Worm (Caenorhabditis elegans) whole organism, early embryonic: ENCODE measurements around the gene srt-40.

Experiments
- B0310.2 ChIP-seq: sonication (generic microtip); optimal IDR thresholded peaks from 2 replicates; lab custom pipeline; 2016; ENCODE audit warnings: mild to moderate bottlenecking, missing genetic modification characterization, missing compliant biosample characterization
- F13C5.2 ChIP-seq: sonication (generic microtip); optimal IDR thresholded peaks from 2 replicates; lab custom pipeline; 2017; ENCODE audit warnings: mild to moderate bottlenecking, missing genetic modification characterization, inconsistent platforms, missing compliant biosample characterization
- aly-1 ChIP-seq: sonication (generic microtip); optimal IDR thresholded peaks from 2 replicates; lab custom pipeline; 2016; ENCODE audit warnings: missing genetic modification characterization, missing compliant biosample characterization
- ama-1 ChIP-seq: fragments of 150-350 bp; optimal IDR thresholded peaks from 2 replicates; lab custom pipeline; 2014
- ceh-13 ChIP-seq: fragments of 200-800 bp; sonication (Bioruptor generic); optimal IDR thresholded peaks from 2 replicates; lab custom pipeline; 2018; ENCODE audit warnings: mild to moderate bottlenecking, missing genetic modification characterization, missing compliant biosample characterization
- ceh-36 ChIP-seq: sonication (generic microtip); optimal IDR thresholded peaks from 2 replicates; lab custom pipeline; 2016; ENCODE audit warnings: missing genetic modification characterization, inconsistent platforms, missing compliant biosample characterization
- ets-7 ChIP-seq: sonication (generic microtip); optimal IDR thresholded peaks from 2 replicates; lab custom pipeline; 2016; ENCODE audit warnings: missing genotype, missing genetic modification characterization, missing compliant biosample characterization
- flt-1 ChIP-seq: fragments of 200-800 bp; sonication (Bioruptor generic); IDR thresholded peaks from 2 replicates; pipeline ENCODE4 v1.3.6; 2022; ENCODE audit warnings: missing genetic modification characterization, missing compliant biosample characterization
- hmbx-1 ChIP-seq: sonication (generic microtip); optimal IDR thresholded peaks from 2 replicates; lab custom pipeline; 2016; ENCODE audit warnings: mild to moderate bottlenecking, missing genetic modification characterization, missing compliant biosample characterization
- hmg-4 ChIP-seq: fragments of 200-800 bp; sonication (Bioruptor generic); optimal IDR thresholded peaks from 2 replicates; lab custom pipeline; 2018; ENCODE audit warnings: mild to moderate bottlenecking, missing genetic modification characterization, missing compliant biosample characterization
- hnd-1 ChIP-seq: sonication (generic microtip); optimal IDR thresholded peaks from 2 replicates; lab custom pipeline; 2016; ENCODE audit warnings: missing genetic modification characterization, missing compliant biosample characterization
- pes-1 ChIP-seq: fragments of 200-800 bp; sonication (Bioruptor generic); IDR thresholded peaks from 2 replicates; pipeline ENCODE4 v1.3.6; 2022; ENCODE audit warnings: missing genetic modification reagents, missing genetic modification characterization, missing compliant biosample characterization
- scrt-1 ChIP-seq: fragments of 200-800 bp; sonication (Bioruptor generic); IDR thresholded peaks from 2 replicates; pipeline ENCODE4 v1.3.6; 2022; ENCODE audit warnings: missing genetic modification characterization, missing compliant biosample characterization
- sea-1 ChIP-seq: fragments of 200-800 bp; sonication (Bioruptor generic); conservative IDR thresholded peaks from 2 replicates; pipeline ENCODE4 v1.3.6; 2022; ENCODE audit warnings: missing genetic modification characterization, missing compliant biosample characterization
- tbx-11 ChIP-seq: fragments of 200-800 bp; sonication (Bioruptor generic); IDR thresholded peaks from 2 replicates; pipeline ENCODE4 v1.3.6; 2022; ENCODE audit warnings: missing genetic modification characterization, missing compliant biosample characterization
- tbx-37 ChIP-seq: fragments of 200-800 bp; sonication (Bioruptor generic); conservative IDR thresholded peaks from 2 replicates; pipeline ENCODE4 v1.3.6; 2022; ENCODE audit warnings: missing genetic modification reagents, missing genetic modification characterization, missing compliant biosample characterization
- tra-4 ChIP-seq: sonication (generic microtip); optimal IDR thresholded peaks from 2 replicates; lab custom pipeline; 2017; ENCODE audit warnings: missing genetic modification characterization, missing compliant biosample characterization

The srt-40 gene

ce11 chrV:2163735-2164134 is 42.3 kb downstream of the srt-40 start, which contains the start of gene str-255:
Gene str-255, minus strand, starts transcription at chrV:2163835.
- TF ChIP-seq B0310.2 (tag; lab: Kevin White, UChicago), result no peak
- TF ChIP-seq hmg-4, result no peak
- no peak for TF ChIP-seq F13C5.2 (tag; lab: Kevin White, UChicago)
- no peak for TF ChIP-seq aly-1
- no peak for TF ChIP-seq tbx-11
- no peak for TF ChIP-seq flt-1 (GFP tag; lab: Robert Waterston, UW)
- TF ChIP-seq ceh-13 (GFP tag; lab: Kevin White, UChicago), result no peak
- no peak for TF ChIP-seq pes-1 (GFP tag; lab: Robert Waterston, UW)
- TF ChIP-seq sea-1 (GFP tag; lab: Robert Waterston, UW), result no peak
- no peak for TF ChIP-seq scrt-1 (GFP tag; lab: Robert Waterston, UW)
- no peak for TF ChIP-seq ets-7 (tag; lab: Kevin White, UChicago)
- TF ChIP-seq tra-4 (tag; lab: Kevin White, UChicago), result no peak
- no peak for TF ChIP-seq hnd-1 (tag; lab: Kevin White, UChicago)
- no peak for TF ChIP-seq ceh-36 (tag; lab: Kevin White, UChicago)

- TF ChIP-seq aly-1 (no peak), tbx-37 (GFP tag; lab: Robert Waterston, UW) (no peak), tra-4 (tag; lab: Kevin White, UChicago) (no peak), F13C5.2 (tag; lab: Kevin White, UChicago) (no peak), ceh-13 (GFP tag; lab: Kevin White, UChicago) (no peak), tbx-11 (no peak), ama-1 (lab: Kevin White, UChicago) (no peak), hmg-4 (no peak), hmbx-1 (tag; lab: Kevin White, UChicago) (no peak), hnd-1 (tag; lab: Kevin White, UChicago) (no peak), flt-1 (GFP tag; lab: Robert Waterston, UW) (no peak), ets-7 (tag; lab: Kevin White, UChicago) (no peak), scrt-1 (GFP tag; lab: Robert Waterston, UW) (no peak), B0310.2 (tag; lab: Kevin White, UChicago) (no peak), ceh-36 (tag; lab: Kevin White, UChicago) (no peak), sea-1 (GFP tag; lab: Robert Waterston, UW) (no peak), pes-1 (GFP tag; lab: Robert Waterston, UW) (no peak)
These were observed 46.8 kb downstream of the srt-40 start, which contains the start of gene C45H4.14 for ce11 chrV:2159331-2159730. Gene C45H4.14, minus strand, starts transcription at chrV:2159431.

ce11 chrV:2156830-2157229 is 49.3 kb downstream of the srt-40 start, which contains the start of gene srbc-22:
Gene srbc-22, plus strand, starts transcription at chrV:2157130.
- TF ChIP-seq flt-1 (GFP tag; lab: Robert Waterston, UW), result no peak

- no peak for TF ChIP-seq hmg-4
- no peak for TF ChIP-seq tra-4 (tag; lab: Kevin White, UChicago)
- TF ChIP-seq hnd-1 (tag; lab: Kevin White, UChicago), result no peak
- TF ChIP-seq sea-1 (GFP tag; lab: Robert Waterston, UW), result no peak
- TF ChIP-seq B0310.2 (tag; lab: Kevin White, UChicago), result no peak
- TF ChIP-seq ceh-13 (GFP tag; lab: Kevin White, UChicago), result no peak
- TF ChIP-seq pes-1 (GFP tag; lab: Robert Waterston, UW), result no peak
- no peak for TF ChIP-seq scrt-1 (GFP tag; lab: Robert Waterston, UW)
- TF ChIP-seq ceh-36 (tag; lab: Kevin White, UChicago), result no peak
- no peak for TF ChIP-seq aly-1
- TF ChIP-seq ama-1 (lab: Kevin White, UChicago), result no peak
- TF ChIP-seq F13C5.2 (tag; lab: Kevin White, UChicago), result no peak
- TF ChIP-seq ets-7 (tag; lab: Kevin White, UChicago), result no peak
- TF ChIP-seq tbx-11, result no peak
- TF ChIP-seq tbx-37 (GFP tag; lab: Robert Waterston, UW), result no peak
- no peak for TF ChIP-seq flt-1 (GFP tag; lab: Robert Waterston, UW)
- TF ChIP-seq hmbx-1 (tag; lab: Kevin White, UChicago), result no peak
These were observed 50.8 kb downstream of the srt-40 start, which contains the start of gene srbc-21 for ce11 chrV:2155232-2155631. Gene srbc-21, plus strand, starts transcription at chrV:2155532.
